Fruit fly (Drosophila melanogaster): Measurements from ENCODE around the gene TrxT.

The TrxT gene

dm6 chrX:5322459-5322883 is 10.8 kb upstream of the TrxT start, which contains the start of gene Rnp4F (continued):
- TF ChIP-seq hb (GFP tag; IDR thresholded peaks at IDR 0.05; ENCODE audit: partially characterized antibody) (peak; percentile 60; the same call in 2 of the 3 replicates), Ssrp (tag; optimal IDR thresholded peaks at IDR 0.05) (peak; percentile 24), pb (GFP tag; optimal IDR thresholded peaks at IDR 0.05) (peak; percentile 60), CG1792 (GFP tag; optimal IDR thresholded peaks at IDR 0.05) (peak; percentile 45), bab2 (GFP tag; optimal IDR thresholded peaks at IDR 0.05) (peak; percentile 68), slp2 (GFP tag; optimal IDR thresholded peaks at IDR 0.05) (peak; percentile 44), usp (GFP tag; optimal IDR thresholded peaks at IDR 0.05) (no peak), repo (GFP tag; optimal IDR thresholded peaks at IDR 0.05) (peak; percentile 23), CG15479 (GFP tag; optimal IDR thresholded peaks at IDR 0.05) (no peak), CG17829 (tag; optimal IDR thresholded peaks at IDR 0.05) (peak; percentile 35), Sox102F (GFP tag; optimal IDR thresholded peaks at IDR 0.05) (no peak), CG12155 (GFP tag; optimal IDR thresholded peaks at IDR 0.05) (peak; percentile 67), Sox100B (GFP tag; optimal IDR thresholded peaks at IDR 0.05) (no peak), CG17612 (GFP tag; IDR thresholded peaks at IDR 0.05) (no peak), HmgZ (tag; optimal IDR thresholded peaks at IDR 0.05) (peak; percentile 73), CG16813 (GFP tag; IDR thresholded peaks at IDR 0.05; ENCODE audit: partially characterized antibody) (peak; percentile 86), nom (GFP tag; optimal IDR thresholded peaks at IDR 0.05) (peak; percentile 76), CG11085 (GFP tag; IDR thresholded peaks at IDR 0.05) (peak; percentile 64), CG9727 (GFP tag; optimal IDR thresholded peaks at IDR 0.05) (peak; percentile 64), salm (tag; optimal IDR thresholded peaks at IDR 0.05) (no peak), CG8478 (optimal IDR thresholded peaks at IDR 0.05) (no peak), ERR (GFP tag; optimal IDR thresholded peaks at IDR 0.05) (peak; percentile 39), unc-4 (GFP tag; IDR thresholded peaks at IDR 0.05; ENCODE audit: partially characterized antibody) (peak; percentile 75), grau (tag; optimal IDR thresholded peaks at IDR 0.05) (peak; percentile 97), CG12071 (GFP tag; optimal IDR thresholded peaks at IDR 0.05) (no peak), otp (GFP tag; IDR thresholded peaks at IDR 0.05) (no peak), CG9437 (GFP tag; optimal IDR thresholded peaks at IDR 0.05) (peak; percentile 5), CG8290 (GFP tag; optimal IDR thresholded peaks at IDR 0.05) (peak; percentile 38), CG8290 (tag; optimal IDR thresholded peaks at IDR 0.05) (no peak), CG18262 (tag; optimal IDR thresholded peaks at IDR 0.05) (no peak), CG18764 (GFP tag; optimal IDR thresholded peaks at IDR 0.05) (peak; percentile 38), CG6791 (GFP tag; IDR thresholded peaks at IDR 0.05; ENCODE audit: partially characterized antibody) (peak; percentile 80), CG42726 (GFP tag; IDR thresholded peaks at IDR 0.05; ENCODE audit: partially characterized antibody) (peak; percentile 83), CG31441 (GFP tag; IDR thresholded peaks at IDR 0.05) (no peak; the same call in 1 of the 2 replicates), Xrp1 (GFP tag; IDR thresholded peaks at IDR 0.05) (0 out of 2 replicates have a peak, but pooled peaks have one; percentile 31), zfh2 (GFP tag; optimal IDR thresholded peaks at IDR 0.05) (peak; percentile 89), twi (tag; optimal IDR thresholded peaks at IDR 0.05) (no peak), unpg (GFP tag; optimal IDR thresholded peaks at IDR 0.05) (no peak), zen (tag; optimal IDR thresholded peaks at IDR 0.05) (peak; percentile 58), BEAF-32 (GFP tag; optimal IDR thresholded peaks at IDR 0.05) (peak; percentile 91), luna (GFP tag; optimal IDR thresholded peaks at IDR 0.05) (peak; percentile 58), tgo (GFP tag; IDR thresholded peaks at IDR 0.05) (peak; percentile 69), CG7271 (tag; optimal IDR thresholded peaks at IDR 0.05) (no peak), nmo (GFP tag; optimal IDR thresholded peaks at IDR 0.05) (peak; percentile 71), CG3847 (GFP tag; IDR thresholded peaks at IDR 0.05) (peak; percentile 83), CG1603 (tag; optimal IDR thresholded peaks at IDR 0.05) (no peak), Doc3 (GFP tag; IDR thresholded peaks at IDR 0.05; ENCODE audit: partially characterized antibody) (peak; percentile 62; the same call in 2 of the 3 replicates), CG9215 (GFP tag; IDR thresholded peaks at IDR 0.05) (peak; percentile 76), CG13894 (tag; optimal IDR thresholded peaks at IDR 0.05) (peak; percentile 27), inv (GFP tag; IDR thresholded peaks at IDR 0.05; ENCODE audit: partially characterized antibody) (peak; percentile 84)

Data from whole organism, embryonic.